Worm (Caenorhabditis elegans) whole organism, L4/young adult: Measurements from ENCODE around the gene K02F6.3.

Experiments used
- W03F9.2 ChIP-seq: fragments of 150-350 bp; optimal IDR thresholded peaks from 2 replicates; lab custom pipeline; 2014; ENCODE audit warnings: missing biosample characterization, missing genetic modification characterization
- dao-5 ChIP-seq: sonication (generic microtip); optimal IDR thresholded peaks from 2 replicates; lab custom pipeline; 2016; ENCODE audit warnings: missing genotype, missing genetic modification characterization, moderate library complexity, missing compliant biosample characterization

DNA sequence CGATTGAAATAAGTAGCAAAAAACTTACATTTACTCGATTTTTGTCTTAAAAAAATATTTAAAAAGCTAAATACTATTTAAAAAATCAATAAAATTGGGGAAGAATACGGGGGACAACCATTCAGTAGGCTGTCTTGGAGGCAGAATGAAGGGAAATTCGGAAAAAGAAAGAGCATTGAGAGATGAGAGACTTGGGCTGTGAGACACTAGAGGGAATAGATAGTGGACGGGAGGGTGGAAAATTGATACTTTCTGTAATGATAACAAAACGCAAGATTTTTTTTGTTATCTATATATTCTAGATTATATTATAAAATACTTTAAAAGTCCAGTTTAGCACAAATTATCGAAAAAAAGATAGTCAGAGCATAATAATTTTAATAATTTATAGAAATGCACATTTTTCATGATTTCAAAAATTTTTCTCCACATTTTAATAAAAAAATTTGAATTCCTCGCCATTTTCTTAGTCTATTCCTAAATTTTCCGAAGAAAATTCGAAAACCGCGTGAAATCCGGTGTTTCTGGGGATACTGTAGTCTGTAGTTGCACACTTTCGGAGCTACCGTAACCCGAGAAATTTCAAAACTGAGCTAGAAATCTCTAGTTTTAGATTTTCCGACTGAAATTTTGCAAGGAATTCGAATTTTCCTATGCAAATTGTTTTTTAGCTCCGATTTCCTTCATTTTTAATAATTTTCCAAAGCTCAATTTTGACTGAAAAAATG lies 42.2 kb upstream of the K02F6.3 start:
- TF ChIP-seq W03F9.2 (no peak), dao-5 (tag; lab: Kevin White, UChicago) (no peak)
